Fruit fly (Drosophila melanogaster) S2 (cell line): ENCODE results near the gene CG10365.

Experiments
- CG8478 ChIP-seq: fragments of >200 bp; optimal IDR thresholded peaks from 2 replicates; lab custom pipeline; 2018
- CTCF ChIP-seq, 2 experiments: fragments of >200 bp; optimal IDR thresholded peaks; 2 replicates each; lab custom pipeline; 2018

dm6 chr3R:23752728-23753127, 29.6 kb downstream of the CG10365 start, which contains the start of the genes RanBP3 and Rpt5:
- TF ChIP-seq CTCF (optimal IDR thresholded peaks at IDR 0.05; lab: Kevin White, UChicago) (peak in 1 of 2 experiments; percentile 4), CG8478 (no peak)
